Worm (Caenorhabditis elegans): ENCODE data around the gene W03A5.2.
A peak's percentile ranks its signal among the peaks of the same experiment; 100 is the strongest.

- TF ChIP-seq nhr-102 (tag; optimal IDR thresholded peaks at IDR 0.05) (no peak), nhr-42 (GFP tag; IDR thresholded peaks at IDR 0.05) (no peak), hif-1 (tag; optimal IDR thresholded peaks at IDR 0.05) (no peak), mep-1 (tag; optimal IDR thresholded peaks at IDR 0.05) (peak; percentile 43), aly-2 (tag; optimal IDR thresholded peaks at IDR 0.05) (no peak)
Observed at ce11 chrIII:5372884-5373283, 33.0 kb upstream of the W03A5.2 start.
